In the genomic region with DNA sequence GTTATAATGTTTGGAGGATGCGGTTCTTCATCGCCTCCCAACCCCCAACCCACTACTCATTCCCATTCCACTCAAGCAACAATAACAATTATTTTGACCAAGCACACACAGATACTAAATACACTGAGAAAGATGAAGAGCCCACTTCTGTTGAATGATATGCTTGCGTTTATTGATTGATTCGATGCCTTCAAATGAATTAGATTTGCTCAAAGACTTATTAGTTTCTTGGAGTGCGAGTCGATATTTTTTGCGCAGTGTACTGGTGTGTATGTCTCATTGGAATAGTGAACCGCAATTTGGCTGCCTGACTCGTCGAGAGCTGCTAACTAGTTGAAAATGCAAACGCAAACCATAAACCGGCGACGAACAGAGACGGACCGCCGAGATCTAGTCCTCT, we compare ENCODE assay signal across 1 fruit fly cellular context.
A peak's percentile ranks its signal among the peaks of the same experiment; 100 is the strongest.
TF ChIP-seq lines count a peak whose summit lies in the region.

No protein-coding gene starts in this region.

TF ChIP-seq in whole organism, embryonic, 481 proteins besides CTCF, POLR2A, EP300 and RAD21 (continued from another document and continues in another):
- TF ChIP-seq E2f2 (GFP tag; IDR thresholded peaks at IDR 0.05; lab: Robert Waterston, UW) (0 out of 2 replicates have a peak, but pooled peaks have one; percentile 16), CG1602 (GFP tag; optimal IDR thresholded peaks at IDR 0.05; lab: Kevin White, UChicago) (no peak), CG10366 (GFP tag; IDR thresholded peaks at IDR 0.05; lab: Robert Waterston, UW) (peak; percentile 47; the same call in 1 of the 2 replicates), B-H2 (GFP tag; optimal IDR thresholded peaks at IDR 0.05; lab: Kevin White, UChicago) (no peak), dysf (GFP tag; IDR thresholded peaks at IDR 0.05; lab: Robert Waterston, UW) (peak; percentile 52; the same call in 2 of the 3 replicates), CG12769 (tag; optimal IDR thresholded peaks at IDR 0.05; lab: Kevin White, UChicago) (peak; percentile 67), CG16863 (GFP tag; optimal IDR thresholded peaks at IDR 0.05; lab: Kevin White, UChicago) (peak; percentile 9), Atf-2 (GFP tag; optimal IDR thresholded peaks at IDR 0.05; lab: Kevin White, UChicago) (peak; percentile 31), Optix (GFP tag; IDR thresholded peaks at IDR 0.05; lab: Robert Waterston, UW) (no peak), Ravus (GFP tag; IDR thresholded peaks at IDR 0.05; lab: Robert Waterston, UW) (no peak), CG15479 (GFP tag; optimal IDR thresholded peaks at IDR 0.05; lab: Kevin White, UChicago) (no peak), grau (tag; optimal IDR thresholded peaks at IDR 0.05; lab: Kevin White, UChicago) (peak; percentile 53), Poxn (GFP tag; IDR thresholded peaks at IDR 0.05; lab: Robert Waterston, UW) (no peak), Trl (optimal IDR thresholded peaks at IDR 0.05; lab: Kevin White, UChicago) (no peak), Trl (GFP tag; optimal IDR thresholded peaks at IDR 0.05; lab: Kevin White, UChicago) (peak; percentile 13), dmrt99B (tag; optimal IDR thresholded peaks at IDR 0.05; lab: Kevin White, UChicago) (peak; percentile 60), unc-4 (GFP tag; IDR thresholded peaks at IDR 0.05; lab: Robert Waterston, UW; ENCODE audit: partially characterized antibody) (no peak), nerfin-2 (GFP tag; IDR thresholded peaks at IDR 0.05; lab: Robert Waterston, UW; ENCODE audit: partially characterized antibody) (no peak), Med (GFP tag; lab: Kevin White, UChicago) (peak; percentile 94), sob (GFP tag; IDR thresholded peaks at IDR 0.05; lab: Robert Waterston, UW) (no peak), gem (tag; optimal IDR thresholded peaks at IDR 0.05; lab: Kevin White, UChicago) (peak; percentile 52), CG3995 (GFP tag; optimal IDR thresholded peaks at IDR 0.05; lab: Kevin White, UChicago) (no peak), oc (tag; optimal IDR thresholded peaks at IDR 0.05; lab: Kevin White, UChicago) (no peak), fru (optimal IDR thresholded peaks at IDR 0.05; lab: Kevin White, UChicago) (no peak), CG7839 (tag; optimal IDR thresholded peaks at IDR 0.05; lab: Kevin White, UChicago) (peak; percentile 63), CG10979 (tag; optimal IDR thresholded peaks at IDR 0.05; lab: Kevin White, UChicago) (peak; percentile 28), CG3838 (GFP tag; optimal IDR thresholded peaks at IDR 0.05; lab: Kevin White, UChicago) (no peak), CG33213 (GFP tag; optimal IDR thresholded peaks at IDR 0.05; lab: Kevin White, UChicago) (peak; percentile 23), CG8944 (GFP tag; optimal IDR thresholded peaks at IDR 0.05; lab: Kevin White, UChicago) (peak; percentile 16), CG18262 (tag; optimal IDR thresholded peaks at IDR 0.05; lab: Kevin White, UChicago) (peak; percentile 2), lilli (GFP tag; optimal IDR thresholded peaks at IDR 0.05; lab: Kevin White, UChicago) (peak; percentile 37), Dbx (GFP tag; IDR thresholded peaks at IDR 0.05; lab: Robert Waterston, UW) (peak; percentile 24; the same call in 1 of the 3 replicates), bigmax (GFP tag; optimal IDR thresholded peaks at IDR 0.05; lab: Kevin White, UChicago) (no peak), Myb (GFP tag; optimal IDR thresholded peaks at IDR 0.05; lab: Kevin White, UChicago) (no peak), PHDP (tag; optimal IDR thresholded peaks at IDR 0.05; lab: Kevin White, UChicago) (peak; percentile 1), CG17802 (tag; optimal IDR thresholded peaks at IDR 0.05; lab: Kevin White, UChicago) (peak; percentile 24), Gug (GFP tag; IDR thresholded peaks at IDR 0.05; lab: Robert Waterston, UW) (peak; percentile 25; the same call in 2 of the 4 replicates), CG2712 (tag; optimal IDR thresholded peaks at IDR 0.05; lab: Kevin White, UChicago) (peak; percentile 15), chn (GFP tag; optimal IDR thresholded peaks at IDR 0.05; lab: Kevin White, UChicago) (peak; percentile 16), CG12071 (GFP tag; optimal IDR thresholded peaks at IDR 0.05; lab: Kevin White, UChicago) (peak; percentile 33), org-1 (GFP tag; optimal IDR thresholded peaks at IDR 0.05; lab: Kevin White, UChicago) (peak; percentile 36), CG8359 (GFP tag; optimal IDR thresholded peaks at IDR 0.05; lab: Kevin White, UChicago; ENCODE audit: borderline replicate concordance) (no peak), Fer1 (GFP tag; optimal IDR thresholded peaks at IDR 0.05; lab: Kevin White, UChicago) (peak; percentile 4), zen (tag; optimal IDR thresholded peaks at IDR 0.05; lab: Kevin White, UChicago) (no peak), CG9817 (tag; optimal IDR thresholded peaks at IDR 0.05; lab: Kevin White, UChicago) (peak; percentile 14), repo (GFP tag; optimal IDR thresholded peaks at IDR 0.05; lab: Kevin White, UChicago) (peak; percentile 4), Hey (tag; optimal IDR thresholded peaks at IDR 0.05; lab: Kevin White, UChicago) (no peak), Pdp1 (GFP tag; optimal IDR thresholded peaks at IDR 0.05; lab: Kevin White, UChicago) (peak; percentile 27 to 34), Side (GFP tag; optimal IDR thresholded peaks at IDR 0.05; lab: Kevin White, UChicago) (peak; percentile 21), CG13775 (GFP tag; optimal IDR thresholded peaks at IDR 0.05; lab: Kevin White, UChicago) (no peak), CG11504 (tag; optimal IDR thresholded peaks at IDR 0.05; lab: Kevin White, UChicago) (peak; percentile 64), CG34422 (GFP tag; IDR thresholded peaks at IDR 0.05; lab: Robert Waterston, UW) (peak; percentile 54; the same call in 1 of the 3 replicates), Mes4 (GFP tag; optimal IDR thresholded peaks at IDR 0.05; lab: Kevin White, UChicago) (no peak), her (GFP tag; optimal IDR thresholded peaks at IDR 0.05; lab: Kevin White, UChicago) (peak; percentile 42), Dip3 (GFP tag; optimal IDR thresholded peaks at IDR 0.05; lab: Kevin White, UChicago) (peak; percentile 33), CG2875 (GFP tag; optimal IDR thresholded peaks at IDR 0.05; lab: Kevin White, UChicago) (no peak), Lpt (GFP tag; optimal IDR thresholded peaks at IDR 0.05; lab: Kevin White, UChicago) (no peak), CG3407 (GFP tag; optimal IDR thresholded peaks at IDR 0.05; lab: Kevin White, UChicago) (no peak), ara (GFP tag; IDR thresholded peaks at IDR 0.05; lab: Robert Waterston, UW) (no peak), stc (GFP tag; IDR thresholded peaks at IDR 0.05; lab: Robert Waterston, UW) (no peak), sens (GFP tag; lab: Kevin White, UChicago) (peak; percentile 85), cwo (GFP tag; optimal IDR thresholded peaks at IDR 0.05; lab: Kevin White, UChicago) (peak; percentile 3), MTF-1 (GFP tag; optimal IDR thresholded peaks at IDR 0.05; lab: Kevin White, UChicago; ENCODE audit: borderline replicate concordance) (no peak), MESR4 (GFP tag; optimal IDR thresholded peaks at IDR 0.05; lab: Kevin White, UChicago) (no peak), da (GFP tag; optimal IDR thresholded peaks at IDR 0.05; lab: Kevin White, UChicago) (no peak), CG8281 (tag; optimal IDR thresholded peaks at IDR 0.05; lab: Kevin White, UChicago) (no peak), CG32532 (GFP tag; IDR thresholded peaks at IDR 0.05; lab: Robert Waterston, UW) (0 out of 2 replicates have a peak, but pooled peaks have one; percentile 17), Oaz (GFP tag; IDR thresholded peaks at IDR 0.05; lab: Robert Waterston, UW) (no peak), Max (GFP tag; optimal IDR thresholded peaks at IDR 0.05; lab: Kevin White, UChicago) (peak; percentile 0), onecut (GFP tag; IDR thresholded peaks at IDR 0.05; lab: Robert Waterston, UW) (peak; percentile 19), Six4 (GFP tag; optimal IDR thresholded peaks at IDR 0.05; lab: Kevin White, UChicago) (peak; percentile 10), CG30403 (GFP tag; optimal IDR thresholded peaks at IDR 0.05; lab: Kevin White, UChicago) (peak; percentile 21), CG12942 (GFP tag; optimal IDR thresholded peaks at IDR 0.05; lab: Kevin White, UChicago) (no peak), CG31388 (GFP tag; optimal IDR thresholded peaks at IDR 0.05; lab: Kevin White, UChicago) (no peak), bab2 (GFP tag; optimal IDR thresholded peaks at IDR 0.05; lab: Kevin White, UChicago) (peak; percentile 34), Abd-B (GFP tag; optimal IDR thresholded peaks at IDR 0.05; lab: Kevin White, UChicago) (peak; percentile 6), Hr3 (GFP tag; optimal IDR thresholded peaks at IDR 0.05; lab: Kevin White, UChicago) (no peak), Sin3A (optimal IDR thresholded peaks at IDR 0.05; lab: Kevin White, UChicago) (no peak), CG6683 (GFP tag; optimal IDR thresholded peaks at IDR 0.05; lab: Kevin White, UChicago) (no peak), CG14965 (GFP tag; optimal IDR thresholded peaks at IDR 0.05; lab: Kevin White, UChicago; ENCODE audit: borderline replicate concordance) (peak; percentile 13), CG10147 (GFP tag; optimal IDR thresholded peaks at IDR 0.05; lab: Kevin White, UChicago) (peak; percentile 7), CG6272 (GFP tag; IDR thresholded peaks at IDR 0.05; lab: Robert Waterston, UW) (no peak), CG10321 (GFP tag; IDR thresholded peaks at IDR 0.05; lab: Robert Waterston, UW) (no peak), CkIIα-i1 (GFP tag; IDR thresholded peaks at IDR 0.05; lab: Robert Waterston, UW) (no peak), fd96Cb (tag; optimal IDR thresholded peaks at IDR 0.05; lab: Kevin White, UChicago) (peak; percentile 42), CG7786 (GFP tag; optimal IDR thresholded peaks at IDR 0.05; lab: Kevin White, UChicago) (peak; percentile 23), Hsf (GFP tag; optimal IDR thresholded peaks at IDR 0.05; lab: Kevin White, UChicago) (peak; percentile 33), Bdp1 (GFP tag; optimal IDR thresholded peaks at IDR 0.05; lab: Kevin White, UChicago) (no peak), Hr78 (GFP tag; optimal IDR thresholded peaks at IDR 0.05; lab: Kevin White, UChicago) (no peak), CG11560 (tag; IDR thresholded peaks at IDR 0.05; lab: Robert Waterston, UW) (no peak), cad (GFP tag; optimal IDR thresholded peaks at IDR 0.05; lab: Kevin White, UChicago) (no peak), CG17359 (tag; optimal IDR thresholded peaks at IDR 0.05; lab: Kevin White, UChicago) (peak; percentile 62), jing (GFP tag; optimal IDR thresholded peaks at IDR 0.05; lab: Kevin White, UChicago) (no peak), CG14667 (GFP tag; IDR thresholded peaks at IDR 0.05; lab: Robert Waterston, UW) (no peak), E2f1 (GFP tag; IDR thresholded peaks at IDR 0.05; lab: Robert Waterston, UW) (no peak), Gsc (GFP tag; IDR thresholded peaks at IDR 0.05; lab: Robert Waterston, UW) (no peak), ATbp (GFP tag; optimal IDR thresholded peaks at IDR 0.05; lab: Kevin White, UChicago) (peak; percentile 7), CG11247 (GFP tag; IDR thresholded peaks at IDR 0.05; lab: Robert Waterston, UW) (no peak), HLH3B (GFP tag; IDR thresholded peaks at IDR 0.05; lab: Robert Waterston, UW) (0 out of 2 replicates have a peak, but pooled peaks have one; percentile 44), salm (tag; optimal IDR thresholded peaks at IDR 0.05; lab: Kevin White, UChicago) (no peak), CrebB (tag; optimal IDR thresholded peaks at IDR 0.05; lab: Kevin White, UChicago) (no peak), esg (GFP tag; conservative IDR thresholded peaks at IDR 0.05; lab: Robert Waterston, UW) (peak; percentile 44), CG11695 (GFP tag; IDR thresholded peaks at IDR 0.05; lab: Robert Waterston, UW) (no peak), CG9727 (GFP tag; optimal IDR thresholded peaks at IDR 0.05; lab: Kevin White, UChicago) (peak; percentile 30), CG12299 (tag; optimal IDR thresholded peaks at IDR 0.05; lab: Kevin White, UChicago) (no peak), toy (GFP tag; IDR thresholded peaks at IDR 0.05; lab: Robert Waterston, UW) (no peak), ewg (GFP tag; optimal IDR thresholded peaks at IDR 0.05; lab: Kevin White, UChicago) (peak; percentile 2), NC2α (GFP tag; optimal IDR thresholded peaks at IDR 0.05; lab: Kevin White, UChicago) (no peak), tll (GFP tag; optimal IDR thresholded peaks at IDR 0.05; lab: Kevin White, UChicago) (no peak), CG8388 (GFP tag; optimal IDR thresholded peaks at IDR 0.05; lab: Kevin White, UChicago) (peak; percentile 17), Sox102F (GFP tag; optimal IDR thresholded peaks at IDR 0.05; lab: Kevin White, UChicago) (peak; percentile 55), Bteb2 (GFP tag; optimal IDR thresholded peaks at IDR 0.05; lab: Kevin White, UChicago) (no peak), vfl (GFP tag; optimal IDR thresholded peaks at IDR 0.05; lab: Kevin White, UChicago) (no peak), CG1603 (tag; optimal IDR thresholded peaks at IDR 0.05; lab: Kevin White, UChicago) (peak; percentile 56), row (GFP tag; IDR thresholded peaks at IDR 0.05; lab: Robert Waterston, UW) (peak; percentile 19; the same call in 1 of the 3 replicates), Atf6 (GFP tag; IDR thresholded peaks at IDR 0.05; lab: Robert Waterston, UW) (no peak), dan (GFP tag; IDR thresholded peaks at IDR 0.05; lab: Robert Waterston, UW) (no peak), Meics (GFP tag; optimal IDR thresholded peaks at IDR 0.05; lab: Kevin White, UChicago) (peak; percentile 1), CG10543 (GFP tag; optimal IDR thresholded peaks at IDR 0.05; lab: Kevin White, UChicago) (no peak), dmrt11E (tag; optimal IDR thresholded peaks at IDR 0.05; lab: Kevin White, UChicago) (no peak), CHES-1-like (GFP tag; optimal IDR thresholded peaks at IDR 0.05; lab: Kevin White, UChicago) (no peak), CoRest (tag; optimal IDR thresholded peaks at IDR 0.05; lab: Kevin White, UChicago) (peak; percentile 14), bcd (GFP tag; optimal IDR thresholded peaks at IDR 0.05; lab: Kevin White, UChicago) (peak; percentile 27), ham (GFP tag; IDR thresholded peaks at IDR 0.05; lab: Robert Waterston, UW) (no peak), Doc3 (GFP tag; IDR thresholded peaks at IDR 0.05; lab: Robert Waterston, UW; ENCODE audit: partially characterized antibody) (no peak), CG1792 (GFP tag; optimal IDR thresholded peaks at IDR 0.05; lab: Kevin White, UChicago) (no peak), kah (GFP tag; optimal IDR thresholded peaks at IDR 0.05; lab: Kevin White, UChicago) (no peak), caup (GFP tag; optimal IDR thresholded peaks at IDR 0.05; lab: Kevin White, UChicago; ENCODE audit: severe bottlenecking) (peak; percentile 16)
